Worm (Caenorhabditis elegans): ENCODE measurements around the gene K01A6.7.

DNA sequence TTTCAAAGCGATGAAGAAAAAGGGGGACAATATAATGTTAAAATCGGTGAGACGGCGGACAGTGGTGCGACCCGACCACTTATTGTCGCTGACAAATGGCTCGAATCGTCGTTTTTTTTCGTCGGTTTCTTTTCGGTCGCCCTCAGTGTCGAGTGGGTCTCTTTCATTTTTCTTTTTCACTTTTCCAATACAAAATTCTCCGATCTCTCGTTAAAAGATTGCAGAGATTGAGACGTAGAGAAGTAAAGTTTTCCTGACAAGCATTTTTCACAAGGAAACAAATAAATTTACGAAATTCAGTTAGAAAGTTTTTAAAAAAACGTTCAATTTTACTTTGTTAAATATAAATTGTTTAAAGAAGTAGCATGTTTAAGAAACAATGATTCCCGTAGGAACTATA lies 46.8 kb downstream of the K01A6.7 start:
- TF ChIP-seq nhr-28 (tag; optimal IDR thresholded peaks at IDR 0.05) = no peak
- no peak for TF ChIP-seq nhr-6 (tag; optimal IDR thresholded peaks at IDR 0.05)
- no peak for TF ChIP-seq zip-11 (GFP tag; IDR thresholded peaks at IDR 0.05)
- TF ChIP-seq zag-1 (tag; optimal IDR thresholded peaks at IDR 0.05) = no peak
- no peak for TF ChIP-seq ztf-11 (tag; optimal IDR thresholded peaks at IDR 0.05)
- no peak for TF ChIP-seq lin-38 (GFP tag; IDR thresholded peaks at IDR 0.05)
- TF ChIP-seq nhr-237 (tag; optimal IDR thresholded peaks at IDR 0.05) = no peak
- TF ChIP-seq mxl-2 (GFP tag; conservative IDR thresholded peaks at IDR 0.05) = no peak
- no peak for TF ChIP-seq F26F4.8 (GFP tag; conservative IDR thresholded peaks at IDR 0.05)
- TF ChIP-seq nhr-48 (tag; optimal IDR thresholded peaks at IDR 0.05) = no peak
- TF ChIP-seq egl-27 (tag; optimal IDR thresholded peaks at IDR 0.05) = no peak
- TF ChIP-seq ceh-28 (tag; optimal IDR thresholded peaks at IDR 0.05) = no peak
- TF ChIP-seq unc-62 (GFP tag; optimal IDR thresholded peaks at IDR 0.05 in 1 of 2) = peak in 1 of 2 experiments; percentile 20
- TF ChIP-seq unc-62 (tag; optimal IDR thresholded peaks at IDR 0.05) = no peak
- TF ChIP-seq spr-1 (tag; optimal IDR thresholded peaks at IDR 0.05) = no peak
